Fruit fly (Drosophila melanogaster) whole organism, pupa: Measurements from ENCODE around the gene CG42764.

Experiments used
- CG10348 ChIP-seq: fragments of 200-800 bp; sonication (Bioruptor generic); IDR thresholded peaks from 2 replicates; pipeline ENCODE4 v1.3.6; 2022; ENCODE audit warnings: missing biosample characterization, missing genetic modification characterization
- CG12605 ChIP-seq: fragments of 200-800 bp; sonication (Bioruptor generic); IDR thresholded peaks from 2 replicates; pipeline ENCODE4 v1.3.6; 2022; ENCODE audit warnings: missing biosample characterization, missing genetic modification characterization
- CG13204 ChIP-seq: fragments of 200-800 bp; sonication (Bioruptor generic); optimal IDR thresholded peaks from 2 replicates; lab custom pipeline; 2018; ENCODE audit warnings: missing biosample characterization, mild to moderate bottlenecking, missing genetic modification characterization, moderate library complexity
- CG14655 ChIP-seq: fragments of 200-800 bp; sonication (Bioruptor generic); optimal IDR thresholded peaks from 3 replicates; lab custom pipeline; 2017; ENCODE audit warnings: mild to moderate bottlenecking, missing biosample characterization, missing genetic modification reagents, missing genetic modification characterization
- CG15710 ChIP-seq: fragments of 200-800 bp; sonication (Bioruptor generic); optimal IDR thresholded peaks from 2 replicates; lab custom pipeline; 2018; ENCODE audit warnings: missing biosample characterization, mild to moderate bottlenecking, missing genetic modification characterization, moderate library complexity
- CG17806 ChIP-seq: fragments of 200-800 bp; sonication (Bioruptor generic); optimal IDR thresholded peaks from 2 replicates; lab custom pipeline; 2018; ENCODE audit warnings: missing biosample characterization, mild to moderate bottlenecking, missing genetic modification characterization, moderate library complexity
- CG32121 ChIP-seq: fragments of 200-800 bp; sonication (Bioruptor generic); IDR thresholded peaks from 2 replicates; pipeline ENCODE4 v1.3.6; 2022; ENCODE audit warnings: missing biosample characterization, missing genetic modification characterization
- CG34367 ChIP-seq: fragments of 200-800 bp; sonication (Bioruptor generic); optimal IDR thresholded peaks from 2 replicates; lab custom pipeline; 2018; ENCODE audit warnings: missing biosample characterization, mild to moderate bottlenecking, missing genetic modification characterization
- CG4496 ChIP-seq: fragments of 200-800 bp; sonication (Bioruptor generic); IDR thresholded peaks from 3 replicates; pipeline ENCODE4 v1.3.6; 2022; ENCODE audit warnings: missing biosample characterization, missing genetic modification characterization
- CG8159 ChIP-seq: fragments of 200-800 bp; sonication (Bioruptor generic); optimal IDR thresholded peaks from 3 replicates; lab custom pipeline; 2018; ENCODE audit warnings: missing biosample characterization, mild to moderate bottlenecking, missing genetic modification characterization, moderate library complexity
- CG8301 ChIP-seq: fragments of 200-800 bp; sonication (Bioruptor generic); optimal IDR thresholded peaks from 2 replicates; lab custom pipeline; 2018; ENCODE audit warnings: missing biosample characterization, mild to moderate bottlenecking, missing genetic modification characterization
- CG9948 ChIP-seq: fragments of 200-800 bp; sonication (Bioruptor generic); optimal IDR thresholded peaks from 2 replicates; lab custom pipeline; 2018; ENCODE audit warnings: missing biosample characterization, mild to moderate bottlenecking, missing genetic modification characterization, moderate library complexity
- D1 ChIP-seq: fragments of 200-800 bp; sonication (Bioruptor generic); optimal IDR thresholded peaks from 2 replicates; lab custom pipeline; 2018; ENCODE audit warnings: missing biosample characterization, mild to moderate bottlenecking, missing genetic modification characterization, moderate library complexity
- EcR ChIP-seq: fragments of 200-800 bp; sonication (Bioruptor generic); optimal IDR thresholded peaks from 3 replicates; lab custom pipeline; 2019; ENCODE audit warnings: missing biosample characterization, missing genetic modification characterization, mild to moderate bottlenecking, moderate library complexity, missing genetic modification reagents
- Ets98B ChIP-seq: fragments of 200-800 bp; sonication (Bioruptor generic); IDR thresholded peaks from 2 replicates; pipeline ENCODE4 v1.3.6; 2022; ENCODE audit warnings: missing biosample characterization, missing genetic modification characterization
- Pif1A ChIP-seq: fragments of 200-800 bp; sonication (Bioruptor generic); optimal IDR thresholded peaks from 3 replicates; lab custom pipeline; 2016; ENCODE audit warnings: missing biosample characterization, missing genetic modification characterization
- Pif1B ChIP-seq: fragments of 200-800 bp; sonication (Bioruptor generic); optimal IDR thresholded peaks from 3 replicates; lab custom pipeline; 2016; ENCODE audit warnings: missing biosample characterization, missing genetic modification characterization
- Snoo ChIP-seq: fragments of 200-800 bp; sonication (Bioruptor generic); optimal IDR thresholded peaks from 3 replicates; lab custom pipeline; 2017; ENCODE audit warnings: missing biosample characterization, mild to moderate bottlenecking, missing genetic modification characterization, inconsistent platforms
- fd96Ca ChIP-seq: fragments of 200-800 bp; sonication (Bioruptor generic); IDR thresholded peaks from 3 replicates; pipeline ENCODE4 v1.3.6; 2022; ENCODE audit warnings: missing biosample characterization, missing genetic modification characterization
- gl ChIP-seq: fragments of 200-800 bp; sonication (Bioruptor generic); optimal IDR thresholded peaks from 2 replicates; lab custom pipeline; 2018; ENCODE audit warnings: missing biosample characterization, mild to moderate bottlenecking, missing genetic modification characterization
- rn ChIP-seq: fragments of 200-800 bp; sonication (Bioruptor generic); IDR thresholded peaks from 2 replicates; pipeline ENCODE4 v1.3.6; 2022; ENCODE audit warnings: missing biosample characterization, missing genetic modification characterization

The CG42764 gene

DNA sequence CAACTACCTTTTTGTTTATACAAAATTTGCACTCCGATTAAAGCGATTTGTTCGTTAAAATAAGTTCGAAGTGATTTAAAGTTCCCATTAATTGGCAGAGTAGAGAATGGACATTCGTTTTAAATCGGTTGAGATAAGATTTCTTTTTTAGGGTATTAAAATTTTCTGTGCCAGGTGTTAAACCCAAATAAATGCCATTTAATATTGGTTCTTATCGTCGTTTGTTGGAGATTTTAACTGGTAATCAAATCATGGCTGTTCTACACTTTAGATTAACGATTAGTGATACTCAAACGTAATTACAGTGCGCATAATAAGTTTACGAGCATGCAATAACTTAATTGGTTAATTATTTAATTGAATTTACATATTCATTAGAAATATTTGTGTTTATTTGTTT, 3.5 kb downstream of the CG42764 start:
- TF ChIP-seq CG12605 (GFP tag; lab: Robert Waterston, UW) (no peak), CG8159 (tag; lab: Kevin White, UChicago) (no peak), rn (GFP tag; lab: Robert Waterston, UW) (no peak), CG17806 (tag; lab: Kevin White, UChicago) (no peak), CG32121 (GFP tag; lab: Robert Waterston, UW) (no peak), Pif1B (GFP tag; lab: Kevin White, UChicago) (no peak), CG4496 (GFP tag; lab: Robert Waterston, UW) (no peak), CG8301 (tag; lab: Kevin White, UChicago) (no peak), CG9948 (tag; lab: Kevin White, UChicago) (no peak), gl (no peak), CG13204 (no peak), Snoo (tag; lab: Kevin White, UChicago) (no peak), D1 (tag; lab: Kevin White, UChicago) (no peak), CG15710 (tag; lab: Kevin White, UChicago) (no peak)

DNA sequence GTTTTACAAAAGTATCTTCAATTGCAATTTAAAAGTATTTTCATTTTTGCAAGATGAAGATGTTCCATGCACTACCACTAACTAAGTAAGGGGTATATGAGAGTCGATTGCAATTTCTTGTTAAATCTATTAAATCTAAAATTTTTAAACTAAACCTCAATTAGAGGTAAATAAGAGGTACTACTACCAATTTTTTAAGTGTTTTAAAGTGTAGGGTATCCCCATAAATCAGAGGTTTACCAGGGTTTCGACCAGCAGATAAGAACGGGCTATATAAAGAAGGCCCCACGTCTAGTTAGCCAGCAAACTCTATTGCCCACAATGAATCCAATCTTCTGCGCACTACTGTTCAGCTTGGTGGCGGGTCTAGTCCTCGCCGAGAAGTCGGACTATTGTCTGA, 5.5 kb downstream of the CG42764 start, which contains the start of gene mag:
TSS of gene mag (plus strand) at position 301 of the 400 bp plus-strand sequence.
- TF ChIP-seq Pif1A (no peak), rn (GFP tag; lab: Robert Waterston, UW) (no peak), CG13204 (no peak), CG12605 (GFP tag; lab: Robert Waterston, UW) (no peak), CG17806 (tag; lab: Kevin White, UChicago) (no peak), CG8159 (tag; lab: Kevin White, UChicago) (no peak), Snoo (tag; lab: Kevin White, UChicago) (no peak), EcR (no peak)

DNA sequence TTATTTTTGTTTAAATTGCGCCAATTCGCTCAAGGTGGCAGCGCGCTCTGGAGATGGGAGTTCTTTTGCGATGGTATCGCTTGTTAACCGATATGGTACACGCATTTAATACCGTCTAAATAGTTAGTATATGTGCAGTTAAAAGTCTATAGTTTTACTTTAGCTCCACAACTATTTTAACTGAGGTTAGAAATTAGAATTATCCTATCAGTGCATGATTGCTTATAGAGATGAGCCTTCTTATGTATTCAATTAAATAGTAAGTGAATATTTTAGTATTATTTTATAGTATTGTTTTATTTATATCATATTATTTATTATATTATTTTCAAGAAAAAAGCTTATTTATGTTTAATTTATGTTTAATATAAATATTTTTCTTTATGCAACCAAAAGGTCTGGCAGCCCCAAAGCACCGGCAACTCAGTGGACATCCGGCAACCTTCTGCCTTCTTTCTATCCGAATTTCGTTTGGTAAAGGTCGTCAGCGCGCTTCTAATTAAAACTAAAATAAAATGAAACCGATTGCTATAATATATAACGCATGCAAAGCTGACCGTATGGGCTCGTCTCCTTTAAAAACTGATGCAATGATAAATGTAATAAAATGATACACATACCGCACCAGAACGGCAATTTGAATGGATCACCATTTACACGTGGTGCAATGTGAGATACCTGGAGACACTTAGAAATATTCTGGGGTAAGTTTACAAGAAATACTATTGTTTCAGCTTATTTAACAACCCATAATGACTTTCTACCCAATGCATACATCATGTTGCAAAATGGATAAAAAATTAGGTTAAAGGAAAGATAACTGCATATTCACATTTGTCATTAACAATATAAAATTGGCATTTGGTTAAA, 12.8 kb downstream of the CG42764 start, which contains the start of gene CG5199:
TSS of gene CG5199 (minus strand) at position 52 of the 870 bp plus-strand sequence.
- TF ChIP-seq D1 (tag; lab: Kevin White, UChicago) (no peak), CG14655 (GFP tag; lab: Kevin White, UChicago) (peak; percentile 47), CG9948 (tag; lab: Kevin White, UChicago) (peak; percentile 43), EcR (no peak), CG32121 (GFP tag; lab: Robert Waterston, UW) (peak; percentile 29; the same call in 1 of the 2 replicates), Snoo (tag; lab: Kevin White, UChicago) (peak; percentile 53), CG8159 (tag; lab: Kevin White, UChicago) (peak; percentile 64), CG8301 (tag; lab: Kevin White, UChicago) (no peak), rn (GFP tag; lab: Robert Waterston, UW) (no peak), CG15710 (tag; lab: Kevin White, UChicago) (peak; percentile 59), CG4496 (GFP tag; lab: Robert Waterston, UW) (0 out of 3 replicates have a peak, but pooled peaks have one; percentile 35), Pif1B (GFP tag; lab: Kevin White, UChicago) (peak; percentile 14), fd96Ca (no peak), gl (no peak), CG34367 (tag; lab: Kevin White, UChicago) (no peak)

DNA sequence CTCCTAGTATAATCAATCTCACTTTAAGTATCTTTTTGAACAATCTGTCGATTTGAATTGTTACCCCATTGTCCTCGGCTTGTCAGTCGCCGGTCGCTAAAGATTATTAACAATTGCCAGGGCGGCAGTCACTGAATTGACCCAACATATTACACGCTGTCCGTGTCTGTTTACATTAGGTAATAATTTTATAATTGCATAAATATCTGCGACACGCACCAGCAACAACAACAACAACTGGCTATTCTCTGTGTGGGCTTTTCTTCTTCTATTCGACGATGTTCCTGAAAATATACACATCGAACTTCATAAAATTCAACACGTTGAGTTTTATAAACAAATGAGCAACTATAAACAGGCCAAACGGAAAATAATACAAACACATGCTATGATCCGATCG, 17.1 kb downstream of the CG42764 start:
- TF ChIP-seq CG14655 (GFP tag; lab: Kevin White, UChicago): no peak
- TF ChIP-seq D1 (tag; lab: Kevin White, UChicago): no peak
- no peak for TF ChIP-seq Pif1B (GFP tag; lab: Kevin White, UChicago)
- no peak for TF ChIP-seq CG13204
- TF ChIP-seq CG17806 (tag; lab: Kevin White, UChicago): no peak
- no peak for TF ChIP-seq CG8159 (tag; lab: Kevin White, UChicago)
- TF ChIP-seq, all 21 proteins: peak for 0

DNA sequence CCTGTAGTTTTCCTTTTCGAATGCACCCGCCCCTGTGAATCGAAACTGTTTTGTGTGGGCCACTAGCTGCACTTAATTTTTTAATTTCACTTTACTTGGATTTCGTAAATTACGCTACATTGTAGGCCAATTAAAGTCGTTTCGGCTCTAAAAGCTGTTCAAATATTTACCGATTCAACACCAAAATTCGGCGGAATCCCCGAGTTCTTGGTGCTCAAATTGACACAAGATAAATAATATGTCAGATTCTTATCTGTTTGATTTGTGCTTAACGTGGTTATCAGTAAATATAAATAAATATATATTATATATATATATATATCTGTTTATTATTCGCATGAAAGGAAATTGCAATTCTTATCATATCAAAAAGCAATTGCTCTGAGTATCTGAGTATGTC, 17.9 kb downstream of the CG42764 start:
- TF ChIP-seq Pif1A (no peak), EcR (no peak), CG15710 (tag; lab: Kevin White, UChicago) (no peak), CG32121 (GFP tag; lab: Robert Waterston, UW) (no peak), rn (GFP tag; lab: Robert Waterston, UW) (no peak), CG13204 (no peak), CG12605 (GFP tag; lab: Robert Waterston, UW) (no peak), CG14655 (GFP tag; lab: Kevin White, UChicago) (no peak), Ets98B (GFP tag; lab: Robert Waterston, UW) (no peak), CG9948 (tag; lab: Kevin White, UChicago) (no peak), CG8159 (tag; lab: Kevin White, UChicago) (peak; percentile 12), CG4496 (GFP tag; lab: Robert Waterston, UW) (no peak), D1 (tag; lab: Kevin White, UChicago) (no peak), CG10348 (GFP tag; lab: Robert Waterston, UW) (no peak), fd96Ca (no peak), CG34367 (tag; lab: Kevin White, UChicago) (no peak), Pif1B (GFP tag; lab: Kevin White, UChicago) (peak; percentile 36), Snoo (tag; lab: Kevin White, UChicago) (peak; percentile 54), CG8301 (tag; lab: Kevin White, UChicago) (no peak), CG17806 (tag; lab: Kevin White, UChicago) (no peak), gl (no peak)
